Fruit fly (Drosophila melanogaster): ENCODE measurements around the gene Pdk1.
A peak's percentile ranks its signal among the peaks of the same experiment; 100 is the strongest.

Gene Pdk1

dm6 chr3L:93562-93961, 35.7 kb upstream of the Pdk1 start (continued):
- TF ChIP-seq CG13894 (tag; optimal IDR thresholded peaks at IDR 0.05), result no peak

DNA sequence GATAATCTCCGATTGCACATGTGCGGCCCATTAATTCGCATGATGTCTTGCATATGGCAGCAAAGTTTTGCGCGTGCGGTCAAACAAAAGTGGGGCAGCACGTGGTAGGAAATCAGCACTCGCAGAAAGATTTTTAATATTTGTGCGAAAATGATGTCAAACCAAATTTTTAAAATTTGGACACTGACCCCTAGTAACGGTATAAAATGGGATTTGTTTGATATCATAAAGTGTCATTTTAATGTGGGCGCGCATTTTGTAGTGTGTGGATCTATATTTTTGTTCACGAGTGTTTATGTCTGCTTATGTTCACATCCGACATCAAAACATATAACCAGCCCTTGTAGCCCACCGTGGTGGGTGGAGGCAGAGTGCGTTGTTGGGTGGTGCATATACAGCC, 35.2 kb upstream of the Pdk1 start:
- TF ChIP-seq exex (tag; optimal IDR thresholded peaks at IDR 0.05), result no peak
- peak; percentile 41 for TF ChIP-seq Oli (tag; optimal IDR thresholded peaks at IDR 0.05)
- TF ChIP-seq CG11093 (GFP tag; IDR thresholded peaks at IDR 0.05), result 0 out of 3 replicates have a peak, but pooled peaks have one; percentile 14
- peak; percentile 43 for TF ChIP-seq dmrt99B (tag; optimal IDR thresholded peaks at IDR 0.05)
- no peak for TF ChIP-seq CG10147 (GFP tag; optimal IDR thresholded peaks at IDR 0.05)
- no peak for TF ChIP-seq CG6654 (GFP tag; optimal IDR thresholded peaks at IDR 0.05)
- peak; percentile 72 for TF ChIP-seq cwo (GFP tag; optimal IDR thresholded peaks at IDR 0.05)
- no peak for TF ChIP-seq Jarid2 (GFP tag; optimal IDR thresholded peaks at IDR 0.05)
- no peak for TF ChIP-seq HLH3B (GFP tag; IDR thresholded peaks at IDR 0.05)
- TF ChIP-seq CG8478 (optimal IDR thresholded peaks at IDR 0.05), result no peak
- TF ChIP-seq CG10267 (tag; optimal IDR thresholded peaks at IDR 0.05), result no peak
- TF ChIP-seq CG11504 (tag; optimal IDR thresholded peaks at IDR 0.05), result peak; percentile 55
- 0 out of 2 replicates have a peak, but pooled peaks have one; percentile 25 for TF ChIP-seq wor (GFP tag; IDR thresholded peaks at IDR 0.05)
- peak; percentile 77 for TF ChIP-seq Med (GFP tag)
- TF ChIP-seq Pdp1 (GFP tag; optimal IDR thresholded peaks at IDR 0.05), result peak; percentile 16 to 30
- TF ChIP-seq repo (GFP tag; optimal IDR thresholded peaks at IDR 0.05), result no peak
- TF ChIP-seq phol (tag; optimal IDR thresholded peaks at IDR 0.05), result peak; percentile 5
- TF ChIP-seq pfk (GFP tag; optimal IDR thresholded peaks at IDR 0.05), result no peak
- no peak for TF ChIP-seq CG31388 (GFP tag; optimal IDR thresholded peaks at IDR 0.05)
- 0 out of 3 replicates have a peak, but pooled peaks have one; percentile 21 for TF ChIP-seq Dbx (GFP tag; IDR thresholded peaks at IDR 0.05)
- no peak for TF ChIP-seq chn (GFP tag; optimal IDR thresholded peaks at IDR 0.05)
- peak in 1 of 2 experiments; percentile 30 for TF ChIP-seq eve (GFP tag; optimal IDR thresholded peaks at IDR 0.05)
- TF ChIP-seq CG10366 (GFP tag; IDR thresholded peaks at IDR 0.05), result no peak
- TF ChIP-seq CG2678 (tag; optimal IDR thresholded peaks at IDR 0.05), result peak; percentile 46
- TF ChIP-seq grn (GFP tag; optimal IDR thresholded peaks at IDR 0.05), result no peak
- no peak for TF ChIP-seq oc (tag; optimal IDR thresholded peaks at IDR 0.05)
- TF ChIP-seq hkb (optimal IDR thresholded peaks at IDR 0.05), result no peak
- TF ChIP-seq hkb (GFP tag; IDR thresholded peaks at IDR 0.05), result peak; percentile 57
- no peak for TF ChIP-seq CG9797 (GFP tag; optimal IDR thresholded peaks at IDR 0.05)
- TF ChIP-seq CG15269 (tag; optimal IDR thresholded peaks at IDR 0.05), result peak; percentile 18
- TF ChIP-seq CG3065 (GFP tag; optimal IDR thresholded peaks at IDR 0.05), result no peak
- TF ChIP-seq CG10431 (GFP tag; optimal IDR thresholded peaks at IDR 0.05), result no peak
- 0 out of 2 replicates have a peak, but pooled peaks have one; percentile 32 for TF ChIP-seq CG31441 (GFP tag; IDR thresholded peaks at IDR 0.05)
- TF ChIP-seq sqz (GFP tag; optimal IDR thresholded peaks at IDR 0.05), result no peak
- no peak for TF ChIP-seq CG9817 (tag; optimal IDR thresholded peaks at IDR 0.05)
- TF ChIP-seq HLHmδ (GFP tag; optimal IDR thresholded peaks at IDR 0.05), result no peak
- TF ChIP-seq Atf6 (GFP tag; IDR thresholded peaks at IDR 0.05), result peak; percentile 54; the same call in 1 of the 2 replicates
- TF ChIP-seq CG9437 (GFP tag; optimal IDR thresholded peaks at IDR 0.05), result no peak
- no peak for TF ChIP-seq CG13894 (tag; optimal IDR thresholded peaks at IDR 0.05)
- TF ChIP-seq Meics (GFP tag; optimal IDR thresholded peaks at IDR 0.05), result peak; percentile 38
- peak; percentile 31 for TF ChIP-seq CG10209 (GFP tag; optimal IDR thresholded peaks at IDR 0.05)
- TF ChIP-seq Gsc (GFP tag; IDR thresholded peaks at IDR 0.05), result no peak
- TF ChIP-seq CG4360 (GFP tag; IDR thresholded peaks at IDR 0.05), result no peak
- peak; percentile 71; the same call in 2 of the 3 replicates for TF ChIP-seq dysf (GFP tag; IDR thresholded peaks at IDR 0.05)
- TF ChIP-seq fd102C (GFP tag; optimal IDR thresholded peaks at IDR 0.05), result no peak
- TF ChIP-seq CG4730 (GFP tag; IDR thresholded peaks at IDR 0.05), result peak; percentile 38; the same call in 1 of the 2 replicates
- no peak for TF ChIP-seq CG1602 (GFP tag; optimal IDR thresholded peaks at IDR 0.05)
- no peak for TF ChIP-seq Hr78 (GFP tag; optimal IDR thresholded peaks at IDR 0.05)

Measured in whole organism, embryonic.